Fruit fly (Drosophila melanogaster) whole organism, prepupa: ENCODE results near the gene Hipk.

Experiments
- Blimp-1 ChIP-seq: fragments of 200-800 bp; sonication (Bioruptor generic); optimal IDR thresholded peaks from 3 replicates; lab custom pipeline; 2017; ENCODE audit warnings: missing biosample characterization, missing genetic modification characterization, mild to moderate bottlenecking, moderate library complexity, missing genetic modification reagents
- CG10631 ChIP-seq: fragments of 200-800 bp; sonication (Bioruptor generic); optimal IDR thresholded peaks from 2 replicates; lab custom pipeline; 2016; ENCODE audit warnings: missing biosample characterization, missing genetic modification characterization
- CG10669 ChIP-seq: fragments of 200-800 bp; sonication (Bioruptor generic); optimal IDR thresholded peaks from 3 replicates; lab custom pipeline; 2018; ENCODE audit warnings: missing biosample characterization, mild to moderate bottlenecking, missing genetic modification characterization, moderate library complexity
- CG11294 ChIP-seq: fragments of 200-800 bp; sonication (Bioruptor generic); IDR thresholded peaks from 2 replicates; pipeline ENCODE4 v1.3.6; 2022; ENCODE audit warnings: missing biosample characterization, missing genetic modification characterization
- CG15336 ChIP-seq: fragments of 200-800 bp; sonication (Bioruptor generic); IDR thresholded peaks from 2 replicates; pipeline ENCODE4 v1.3.6; 2022; ENCODE audit warnings: missing biosample characterization, missing genetic modification characterization
- CG16779 ChIP-seq: fragments of 200-800 bp; sonication (Bioruptor generic); optimal IDR thresholded peaks from 3 replicates; lab custom pipeline; 2017; ENCODE audit warnings: missing biosample characterization, mild to moderate bottlenecking, missing genetic modification characterization
- CG3032 ChIP-seq: fragments of 200-800 bp; optimal IDR thresholded peaks from 2 replicates; lab custom pipeline; 2019; ENCODE audit warnings: missing biosample characterization, mild to moderate bottlenecking, missing genetic modification characterization, moderate library complexity
- CG31627 ChIP-seq: fragments of 200-800 bp; sonication (Bioruptor generic); optimal IDR thresholded peaks from 3 replicates; lab custom pipeline; 2016; ENCODE audit warnings: missing biosample characterization, missing genetic modification characterization
- CG32006 ChIP-seq: fragments of 200-800 bp; sonication (Bioruptor generic); optimal IDR thresholded peaks from 3 replicates; lab custom pipeline; 2017; ENCODE audit warnings: missing biosample characterization, mild to moderate bottlenecking, missing genetic modification characterization
- CG34406 ChIP-seq: fragments of 200-800 bp; sonication (Bioruptor generic); optimal IDR thresholded peaks from 3 replicates; lab custom pipeline; 2016; ENCODE audit warnings: missing biosample characterization, missing genetic modification characterization
- CG4318 ChIP-seq: fragments of 200-800 bp; sonication (Bioruptor generic); optimal IDR thresholded peaks from 3 replicates; lab custom pipeline; 2017; ENCODE audit warnings: missing biosample characterization, mild to moderate bottlenecking, missing genetic modification characterization
- CG6163 ChIP-seq: fragments of 200-800 bp; sonication (Bioruptor generic); IDR thresholded peaks from 3 replicates; pipeline ENCODE4 v1.3.6; 2022; ENCODE audit warnings: missing biosample characterization, missing genetic modification characterization
- CG6276 ChIP-seq: fragments of 200-800 bp; sonication (Bioruptor generic); optimal IDR thresholded peaks from 2 replicates; lab custom pipeline; 2017; ENCODE audit warnings: missing biosample characterization, mild to moderate bottlenecking, missing genetic modification characterization
- CG6792 ChIP-seq: fragments of 200-800 bp; sonication (Bioruptor generic); optimal IDR thresholded peaks from 3 replicates; lab custom pipeline; 2016; ENCODE audit warnings: missing biosample characterization, missing genetic modification characterization
- CG6808 ChIP-seq: fragments of 200-800 bp; sonication (Bioruptor generic); optimal IDR thresholded peaks from 3 replicates; lab custom pipeline; 2017; ENCODE audit warnings: missing biosample characterization, missing genetic modification characterization, mild to moderate bottlenecking, moderate library complexity, missing genetic modification reagents
- CG6854 ChIP-seq: fragments of 200-800 bp; sonication (Bioruptor generic); optimal IDR thresholded peaks from 2 replicates; lab custom pipeline; 2017; ENCODE audit warnings: missing biosample characterization, mild to moderate bottlenecking, missing genetic modification characterization
- CG7368 ChIP-seq: fragments of 200-800 bp; sonication (Bioruptor generic); optimal IDR thresholded peaks from 3 replicates; lab custom pipeline; 2016; ENCODE audit warnings: missing biosample characterization, missing genetic modification characterization
- CG8119 ChIP-seq: fragments of 200-800 bp; sonication (Bioruptor generic); IDR thresholded peaks from 3 replicates; pipeline ENCODE4 v1.3.6; 2022; ENCODE audit warnings: missing biosample characterization, missing genetic modification characterization
- CG8632 ChIP-seq: fragments of 200-800 bp; sonication (Bioruptor generic); optimal IDR thresholded peaks from 3 replicates; lab custom pipeline; 2016; ENCODE audit warnings: missing biosample characterization, missing genetic modification characterization
- Eip75B ChIP-seq: fragments of 200-800 bp; sonication (Bioruptor generic); optimal IDR thresholded peaks from 3 replicates; lab custom pipeline; 2016; ENCODE audit warnings: missing biosample characterization, missing genetic modification characterization
- Eip78C ChIP-seq: fragments of 200-800 bp; sonication (Bioruptor generic); peaks from one replicate; lab custom pipeline; 2016; ENCODE audit warnings: missing biosample characterization, missing genetic modification characterization
- Eip93F ChIP-seq: fragments of 200-800 bp; sonication (Bioruptor generic); optimal IDR thresholded peaks from 2 replicates; lab custom pipeline; 2016; ENCODE audit warnings: missing biosample characterization, mild to moderate bottlenecking, missing genetic modification characterization
- Ets21C ChIP-seq: fragments of 200-800 bp; sonication (Bioruptor generic); optimal IDR thresholded peaks from 3 replicates; lab custom pipeline; 2016; ENCODE audit warnings: missing biosample characterization, missing genetic modification characterization
- Gug ChIP-seq: fragments of 200-800 bp; sonication (Bioruptor generic); IDR thresholded peaks from 2 replicates; pipeline ENCODE4 v1.3.6; 2022; ENCODE audit warnings: missing biosample characterization, missing genetic modification characterization
- Hr38 ChIP-seq: sonication (Bioruptor generic); optimal IDR thresholded peaks from 2 replicates; lab custom pipeline; 2016; ENCODE audit warnings: missing biosample characterization, missing genetic modification characterization
- Hr39 ChIP-seq: fragments of 200-800 bp; sonication (Bioruptor generic); optimal IDR thresholded peaks from 2 replicates; lab custom pipeline; 2016; ENCODE audit warnings: missing biosample characterization, missing genetic modification characterization
- OdsH ChIP-seq: fragments of 200-800 bp; sonication (Bioruptor generic); optimal IDR thresholded peaks from 3 replicates; lab custom pipeline; 2016; ENCODE audit warnings: missing biosample characterization, missing genetic modification characterization
- Smox ChIP-seq: fragments of 200-800 bp; sonication (Bioruptor generic); optimal IDR thresholded peaks from 3 replicates; lab custom pipeline; 2016; ENCODE audit warnings: missing biosample characterization, missing genetic modification characterization
- Sox102F ChIP-seq: fragments of 200-800 bp; sonication (Bioruptor generic); optimal IDR thresholded peaks from 2 replicates; lab custom pipeline; 2016; ENCODE audit warnings: missing biosample characterization, mild to moderate bottlenecking, missing genetic modification characterization
- Sox14 ChIP-seq: fragments of 200-800 bp; sonication (Bioruptor generic); optimal IDR thresholded peaks from 3 replicates; lab custom pipeline; 2016; ENCODE audit warnings: missing biosample characterization, missing genetic modification characterization
- achi ChIP-seq: fragments of 200-800 bp; sonication (Bioruptor generic); optimal IDR thresholded peaks from 3 replicates; lab custom pipeline; 2016; ENCODE audit warnings: missing biosample characterization, missing genetic modification characterization
- acj6 ChIP-seq: fragments of 200-800 bp; sonication (Bioruptor generic); optimal IDR thresholded peaks from 3 replicates; lab custom pipeline; 2016; ENCODE audit warnings: missing biosample characterization, missing genetic modification characterization
- eg ChIP-seq: fragments of 200-800 bp; sonication (Bioruptor generic); IDR thresholded peaks from 3 replicates; pipeline ENCODE4 v1.3.6; 2022; ENCODE audit warnings: missing biosample characterization, missing genetic modification characterization
- esn ChIP-seq: fragments of 200-800 bp; sonication (Bioruptor generic); optimal IDR thresholded peaks from 2 replicates; lab custom pipeline; 2016; ENCODE audit warnings: missing biosample characterization, mild to moderate bottlenecking, missing genetic modification characterization, moderate library complexity
- fd59A ChIP-seq: fragments of 200-800 bp; sonication (Bioruptor generic); optimal IDR thresholded peaks from 2 replicates; lab custom pipeline; 2017; ENCODE audit warnings: missing biosample characterization, mild to moderate bottlenecking, missing genetic modification characterization, missing genetic modification reagents
- fd85E ChIP-seq: fragments of 200-800 bp; sonication (Bioruptor generic); optimal IDR thresholded peaks from 3 replicates; lab custom pipeline; 2016; ENCODE audit warnings: missing biosample characterization, missing genetic modification characterization
- fkh ChIP-seq: fragments of 200-800 bp; sonication (Bioruptor generic); optimal IDR thresholded peaks from 3 replicates; lab custom pipeline; 2017; ENCODE audit warnings: missing biosample characterization, mild to moderate bottlenecking, missing genetic modification characterization, moderate library complexity
- lz ChIP-seq: fragments of 200-800 bp; sonication (Bioruptor generic); optimal IDR thresholded peaks from 3 replicates; lab custom pipeline; 2016; ENCODE audit warnings: missing biosample characterization, missing genetic modification characterization
- pdm3 ChIP-seq: fragments of 200-800 bp; sonication (Bioruptor generic); optimal IDR thresholded peaks from 3 replicates; lab custom pipeline; 2016; ENCODE audit warnings: missing biosample characterization, missing genetic modification characterization
- salr ChIP-seq, 2 experiments: fragments of 200-800 bp; sonication (Bioruptor generic); optimal IDR thresholded peaks; 3 replicates each; lab custom pipeline; 2016 to 2018; ENCODE audit warnings: missing biosample characterization in 2 of 2, missing genetic modification characterization in 2 of 2, mild to moderate bottlenecking in 1 of 2
- spab ChIP-seq: fragments of 200-800 bp; sonication (Bioruptor generic); optimal IDR thresholded peaks from 2 replicates; lab custom pipeline; 2017; ENCODE audit warnings: missing biosample characterization, mild to moderate bottlenecking, missing genetic modification characterization, missing genetic modification reagents
- ss ChIP-seq, 2 experiments: fragments of 200-800 bp; sonication (Bioruptor generic); optimal IDR thresholded peaks; 2 replicates in 1 of 2; 3 replicates in 1 of 2; lab custom pipeline; 2017 to 2018; ENCODE audit warnings: mild to moderate bottlenecking in 2 of 2, missing biosample characterization in 2 of 2, missing genetic modification characterization in 2 of 2, moderate library complexity in 1 of 2
- svp ChIP-seq: fragments of 200-800 bp; sonication (Bioruptor generic); peaks from one replicate; lab custom pipeline; 2016; ENCODE audit warnings: missing biosample characterization, missing genetic modification characterization
- topi ChIP-seq: fragments of 200-800 bp; sonication (Bioruptor generic); optimal IDR thresholded peaks from 3 replicates; lab custom pipeline; 2016; ENCODE audit warnings: missing biosample characterization, missing genetic modification characterization
- vri ChIP-seq: fragments of 200-800 bp; sonication (Bioruptor generic); optimal IDR thresholded peaks from 3 replicates; lab custom pipeline; 2016; ENCODE audit warnings: missing biosample characterization, mild to moderate bottlenecking, missing genetic modification characterization

The Hipk gene

DNA sequence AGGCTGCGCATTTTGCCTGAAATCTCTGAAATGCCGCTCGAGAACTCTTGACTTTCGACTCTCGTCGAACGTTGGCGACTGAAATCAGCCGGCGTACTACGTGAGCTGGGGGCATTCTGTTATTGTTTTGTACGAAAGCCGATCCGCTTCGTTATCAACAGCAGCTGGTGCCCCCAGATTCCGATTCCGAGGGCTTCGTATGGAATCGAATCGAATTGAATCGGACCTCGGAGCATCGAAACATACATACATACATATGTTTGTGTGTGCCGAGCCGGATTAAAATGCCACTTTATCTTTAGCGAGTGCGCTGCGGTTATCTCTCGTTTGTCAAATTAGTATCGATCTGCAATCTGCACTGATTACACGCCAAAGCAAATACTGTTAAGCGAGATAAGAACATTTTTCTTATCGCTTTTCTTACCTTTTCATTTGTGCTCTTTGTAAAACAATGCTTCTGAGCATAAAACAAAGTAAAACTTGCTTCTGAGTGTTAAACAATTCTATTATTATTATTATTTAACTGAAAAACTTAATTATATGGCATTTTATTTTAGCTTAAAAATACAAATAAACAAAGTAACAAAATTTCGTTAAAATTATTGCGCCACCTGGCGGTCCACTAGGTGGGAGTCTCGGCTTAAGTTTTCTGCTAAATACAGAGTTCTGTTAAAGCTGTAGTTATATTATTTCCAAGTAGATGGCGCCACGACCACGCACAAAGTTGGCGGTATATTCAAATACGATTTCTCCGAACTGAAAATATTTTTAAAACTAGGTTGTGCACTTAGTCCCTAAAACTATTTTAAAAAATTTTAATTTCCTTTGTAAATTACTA, 63.8 kb downstream of the Hipk start, which contains the start of gene Reg-2 (continued):
- TF ChIP-seq esn (GFP tag; lab: Kevin White, UChicago) (peak; percentile 12), CG3032 (tag; lab: Kevin White, UChicago) (no peak), Hr39 (GFP tag; lab: Kevin White, UChicago) (peak; percentile 3), CG34406 (GFP tag; lab: Kevin White, UChicago) (no peak), vri (no peak), salr (GFP tag; optimal IDR thresholded peaks at IDR 0.05; lab: Kevin White, UChicago) (no peak), fd59A (GFP tag; lab: Kevin White, UChicago) (no peak), acj6 (no peak), Smox (GFP tag; lab: Kevin White, UChicago) (no peak), lz (GFP tag; lab: Kevin White, UChicago) (no peak), Gug (no peak), CG11294 (GFP tag; lab: Robert Waterston, UW) (no peak), OdsH (GFP tag; lab: Kevin White, UChicago) (no peak), CG7368 (GFP tag; lab: Kevin White, UChicago) (no peak), CG8119 (GFP tag; lab: Robert Waterston, UW) (no peak), CG10669 (GFP tag; lab: Kevin White, UChicago) (no peak), CG6808 (GFP tag; lab: Kevin White, UChicago) (no peak), ss (GFP tag; optimal IDR thresholded peaks at IDR 0.05; lab: Kevin White, UChicago) (peak; percentile 15 to 25), CG6792 (GFP tag; lab: Kevin White, UChicago) (no peak), fd85E (no peak), CG31627 (GFP tag; lab: Kevin White, UChicago) (peak; percentile 14), Hr38 (GFP tag; lab: Kevin White, UChicago) (no peak), Eip93F (GFP tag; lab: Kevin White, UChicago) (no peak), CG6854 (peak; percentile 9), Ets21C (GFP tag; lab: Kevin White, UChicago) (no peak), CG6276 (GFP tag; lab: Kevin White, UChicago) (no peak), Sox102F (no peak), Sox14 (GFP tag; lab: Kevin White, UChicago) (peak; percentile 31), CG32006 (GFP tag; lab: Kevin White, UChicago) (no peak), CG15336 (no peak), achi (GFP tag; lab: Kevin White, UChicago) (no peak), CG10631 (GFP tag; lab: Kevin White, UChicago) (no peak), svp (peak; percentile 94), CG4318 (GFP tag; lab: Kevin White, UChicago) (no peak)

dm6 chr3L:607551-608314, 64.9 kb downstream of the Hipk start:
- no peak for TF ChIP-seq vri
- no peak for TF ChIP-seq achi (GFP tag; lab: Kevin White, UChicago)
- TF ChIP-seq CG11294 (GFP tag; lab: Robert Waterston, UW) = 0 out of 2 replicates have a peak, but pooled peaks have one; percentile 9
- peak; percentile 64 for TF ChIP-seq Eip78C (GFP tag; lab: Kevin White, UChicago)
- no peak for TF ChIP-seq CG8632 (GFP tag; lab: Kevin White, UChicago)

DNA sequence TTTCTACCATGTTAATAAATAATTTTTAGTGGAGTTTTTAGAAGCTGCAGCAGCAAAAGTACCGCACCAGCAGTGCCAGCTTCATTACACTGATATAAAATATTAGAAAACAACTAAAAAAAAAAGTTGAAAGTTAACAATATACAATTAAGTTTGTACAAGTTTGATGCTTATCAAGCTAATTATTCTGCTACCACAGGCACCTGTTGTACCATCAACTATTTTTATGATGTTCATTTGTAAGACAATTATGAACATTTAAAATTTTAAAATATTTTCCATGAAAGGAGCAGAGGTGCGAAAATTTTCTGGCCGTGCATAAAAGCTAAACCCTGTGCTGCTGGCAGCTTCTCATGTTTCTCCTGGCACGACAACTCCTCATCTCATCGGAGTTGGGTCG, 65.5 kb downstream of the Hipk start:
- TF ChIP-seq spab = peak; percentile 60
- TF ChIP-seq CG8119 (GFP tag; lab: Robert Waterston, UW) = peak; percentile 82
- peak; percentile 76; the same call in 2 of the 3 replicates for TF ChIP-seq CG6163 (GFP tag; lab: Robert Waterston, UW)
- TF ChIP-seq CG6808 (GFP tag; lab: Kevin White, UChicago) = peak; percentile 82
- TF ChIP-seq eg (GFP tag; lab: Robert Waterston, UW) = peak; percentile 55
- no peak for TF ChIP-seq fkh
- peak; percentile 80 for TF ChIP-seq Eip75B
- TF ChIP-seq achi (GFP tag; lab: Kevin White, UChicago) = peak; percentile 77
- TF ChIP-seq CG11294 (GFP tag; lab: Robert Waterston, UW) = no peak
- TF ChIP-seq Blimp-1 (GFP tag; lab: Kevin White, UChicago) = peak; percentile 53
- peak; percentile 80 for TF ChIP-seq pdm3 (GFP tag; lab: Kevin White, UChicago)
- TF ChIP-seq Gug = peak; percentile 47; the same call in 1 of the 2 replicates
- peak; percentile 44 for TF ChIP-seq CG16779 (tag; lab: Kevin White, UChicago)
- TF ChIP-seq CG4318 (GFP tag; lab: Kevin White, UChicago) = peak; percentile 77
- TF ChIP-seq Hr39 (GFP tag; lab: Kevin White, UChicago) = peak; percentile 87
- peak; percentile 92 for TF ChIP-seq topi
- TF ChIP-seq acj6 = peak; percentile 77
